Worm (Caenorhabditis elegans): ENCODE results near the gene cdd-1.

- peak; percentile 34 for TF ChIP-seq snpc-4 (tag; optimal IDR thresholded peaks at IDR 0.05)
- no peak for TF ChIP-seq unc-62 (GFP tag; optimal IDR thresholded peaks at IDR 0.05)
- no peak for TF ChIP-seq ztf-4 (tag; optimal IDR thresholded peaks at IDR 0.05)
- no peak for TF ChIP-seq jun-1 (tag; optimal IDR thresholded peaks at IDR 0.05)
- TF ChIP-seq nhr-43 (tag; optimal IDR thresholded peaks at IDR 0.05; ENCODE audit: poor library complexity, severe bottlenecking): peak; percentile 23
- no peak for TF ChIP-seq elt-1 (tag; optimal IDR thresholded peaks at IDR 0.05)
Measured at ce11 chrX:8252293-8252692, 41.3 kb upstream of the cdd-1 start, which contains the start of gene M60.6.

All from whole organism, L3 larva.